Fruit fly (Drosophila melanogaster): ENCODE results near the gene Uggt.

dm6 chr3L:18891986-18892385 lies 19.4 kb downstream of the Uggt start, which contains the start of gene NijB:
- TF ChIP-seq cnc (optimal IDR thresholded peaks at IDR 0.05) = no peak
- TF ChIP-seq CG33017 (tag; optimal IDR thresholded peaks at IDR 0.05) = no peak
- no peak for TF ChIP-seq toe (GFP tag; optimal IDR thresholded peaks at IDR 0.05)
- TF ChIP-seq Hr96 (GFP tag; optimal IDR thresholded peaks at IDR 0.05) = no peak
- TF ChIP-seq CG11617 (GFP tag; optimal IDR thresholded peaks at IDR 0.05) = no peak
- TF ChIP-seq Mnt (GFP tag; optimal IDR thresholded peaks at IDR 0.05) = no peak
- no peak for TF ChIP-seq ovo (GFP tag; optimal IDR thresholded peaks at IDR 0.05)
- TF ChIP-seq CG5204 (GFP tag; optimal IDR thresholded peaks at IDR 0.05) = no peak
- no peak for TF ChIP-seq tj (GFP tag; optimal IDR thresholded peaks at IDR 0.05)
- no peak for TF ChIP-seq CG1620 (GFP tag; optimal IDR thresholded peaks at IDR 0.05)
- TF ChIP-seq bab1 (GFP tag; optimal IDR thresholded peaks at IDR 0.05) = no peak
- TF ChIP-seq CG7101 (tag; optimal IDR thresholded peaks at IDR 0.05) = no peak
- no peak for TF ChIP-seq CG12768 (GFP tag; optimal IDR thresholded peaks at IDR 0.05)
- no peak for TF ChIP-seq cic (GFP tag; optimal IDR thresholded peaks at IDR 0.05)
